Fruit fly (Drosophila melanogaster): ENCODE measurements around the gene nebu.

The nebu gene

dm6 chr3L:12780997-12781396, 61.9 kb downstream of the nebu start, which contains the start of the genes CG10969 and CG17666:
Gene CG10969 (minus strand): TSS chr3L:12781097.
Gene CG17666 (plus strand): TSS chr3L:12781325.
- TF ChIP-seq ovo (GFP tag; optimal IDR thresholded peaks at IDR 0.05), result no peak
- no peak for TF ChIP-seq Hr96 (GFP tag; optimal IDR thresholded peaks at IDR 0.05)
- TF ChIP-seq CG1620 (GFP tag; optimal IDR thresholded peaks at IDR 0.05), result no peak
- no peak for TF ChIP-seq CG5204 (GFP tag; optimal IDR thresholded peaks at IDR 0.05)
- TF ChIP-seq CG7101 (tag; optimal IDR thresholded peaks at IDR 0.05), result no peak
- TF ChIP-seq Clk (GFP tag; optimal IDR thresholded peaks at IDR 0.05), result no peak
- TF ChIP-seq toe (GFP tag; optimal IDR thresholded peaks at IDR 0.05), result no peak

DNA sequence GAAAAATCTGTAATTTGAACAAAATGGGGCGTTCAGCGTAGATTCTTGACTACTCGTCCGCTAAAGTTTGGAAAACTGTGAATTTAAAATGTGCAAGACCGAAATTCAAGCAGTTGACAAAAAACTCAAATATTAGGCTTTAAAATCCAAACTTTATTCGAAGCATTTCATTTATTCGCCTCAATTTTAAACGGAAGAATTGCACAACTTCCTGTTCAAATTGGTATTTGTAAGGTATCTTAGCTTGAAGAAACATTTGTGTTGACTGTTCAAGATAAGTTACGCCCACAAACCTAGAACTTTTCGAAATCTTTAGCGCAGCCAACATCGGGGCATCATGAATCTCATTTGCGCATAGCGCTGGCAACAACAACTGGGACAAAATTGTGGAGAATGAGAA, 64.3 kb downstream of the nebu start, which contains the start of gene CG32106:
Gene CG32106, minus strand, starts transcription at position 101 of the 400 bp plus-strand sequence.
- no peak for TF ChIP-seq CG1620 (GFP tag; optimal IDR thresholded peaks at IDR 0.05)
- no peak for TF ChIP-seq CG33017 (tag; optimal IDR thresholded peaks at IDR 0.05)
- TF ChIP-seq ovo (GFP tag; optimal IDR thresholded peaks at IDR 0.05), result no peak
- TF ChIP-seq cic (GFP tag; optimal IDR thresholded peaks at IDR 0.05), result no peak
- no peak for TF ChIP-seq toe (GFP tag; optimal IDR thresholded peaks at IDR 0.05)
- no peak for TF ChIP-seq CG14711 (tag; optimal IDR thresholded peaks at IDR 0.05)
- TF ChIP-seq Crg-1 (GFP tag; optimal IDR thresholded peaks at IDR 0.05), result no peak
- TF ChIP-seq pad (GFP tag; optimal IDR thresholded peaks at IDR 0.05), result no peak
- no peak for TF ChIP-seq cnc (optimal IDR thresholded peaks at IDR 0.05)
- TF ChIP-seq CG12768 (GFP tag; optimal IDR thresholded peaks at IDR 0.05), result no peak
- TF ChIP-seq CG7101 (tag; optimal IDR thresholded peaks at IDR 0.05), result no peak
- no peak for TF ChIP-seq Mnt (GFP tag; optimal IDR thresholded peaks at IDR 0.05)
- TF ChIP-seq bab1 (GFP tag; optimal IDR thresholded peaks at IDR 0.05), result no peak
- no peak for TF ChIP-seq CG7045 (GFP tag; optimal IDR thresholded peaks at IDR 0.05)
- no peak for TF ChIP-seq Hr96 (GFP tag; optimal IDR thresholded peaks at IDR 0.05)
- no peak for TF ChIP-seq Clk (GFP tag; optimal IDR thresholded peaks at IDR 0.05)
- TF ChIP-seq tj (GFP tag; optimal IDR thresholded peaks at IDR 0.05), result no peak
- TF ChIP-seq CG5204 (GFP tag; optimal IDR thresholded peaks at IDR 0.05), result no peak

Data from whole organism, adult.